Fruit fly (Drosophila melanogaster) whole organism, embryonic: ENCODE measurements around the gene Dbp21E2.

Source experiments
- Bgb ChIP-seq: fragments of 200-800 bp; sonication (Bioruptor generic); IDR thresholded peaks from 2 replicates; pipeline ENCODE4 v1.3.6; 2022; ENCODE audit warnings: missing biosample characterization, missing genetic modification characterization; ENCODE audit not compliant: partially characterized antibody
- C15 ChIP-seq: fragments of 200-800 bp; sonication (Bioruptor generic); IDR thresholded peaks from 3 replicates; pipeline ENCODE4 v1.3.6; 2022; ENCODE audit warnings: missing biosample characterization, missing genetic modification characterization
- CG1024 ChIP-seq: fragments of 200-800 bp; sonication (Bioruptor generic); IDR thresholded peaks from 2 replicates; pipeline ENCODE4 v1.3.6; 2022; ENCODE audit warnings: missing biosample characterization, missing genetic modification characterization
- CG10979 ChIP-seq: fragments of 200-800 bp; sonication (Bioruptor generic); optimal IDR thresholded peaks from 2 replicates; lab custom pipeline; 2018; ENCODE audit warnings: missing biosample characterization, mild to moderate bottlenecking, missing genetic modification characterization, moderate library complexity
- CG11560 ChIP-seq: fragments of 200-800 bp; sonication (Bioruptor generic); IDR thresholded peaks from 3 replicates; pipeline ENCODE4 v1.3.6; 2022; ENCODE audit warnings: missing biosample characterization, missing genetic modification characterization
- CG11696 ChIP-seq: fragments of 200-800 bp; sonication (Bioruptor generic); IDR thresholded peaks from 2 replicates; pipeline ENCODE4 v1.3.6; 2022; ENCODE audit warnings: missing biosample characterization, missing genetic modification characterization
- CG12071 ChIP-seq: fragments of 200-800 bp; sonication (Bioruptor generic); optimal IDR thresholded peaks from 3 replicates; lab custom pipeline; 2018; ENCODE audit warnings: missing biosample characterization, mild to moderate bottlenecking, missing genetic modification characterization
- CG13123 ChIP-seq: fragments of 200-800 bp; sonication (Bioruptor generic); optimal IDR thresholded peaks from 2 replicates; lab custom pipeline; 2016; ENCODE audit warnings: missing biosample characterization, missing genetic modification characterization
- CG14441 ChIP-seq: fragments of 200-800 bp; sonication (Bioruptor generic); IDR thresholded peaks from 2 replicates; pipeline ENCODE4 v1.3.6; 2022; ENCODE audit warnings: missing biosample characterization, missing genetic modification characterization
- CG15011 ChIP-seq: fragments of 200-800 bp; sonication (Bioruptor generic); optimal IDR thresholded peaks from 3 replicates; lab custom pipeline; 2018; ENCODE audit warnings: missing biosample characterization, mild to moderate bottlenecking, missing genetic modification characterization
- CG15269 ChIP-seq: fragments of 200-800 bp; sonication (Bioruptor generic); optimal IDR thresholded peaks from 2 replicates; lab custom pipeline; 2018; ENCODE audit warnings: missing biosample characterization, mild to moderate bottlenecking, missing genetic modification characterization, moderate library complexity
- CG31224 ChIP-seq: fragments of 200-800 bp; sonication (Bioruptor generic); IDR thresholded peaks from 2 replicates; pipeline ENCODE4 v1.3.6; 2022; ENCODE audit warnings: missing biosample characterization, missing genetic modification characterization
- CG3838 ChIP-seq: fragments of 200-800 bp; sonication (Bioruptor generic); optimal IDR thresholded peaks from 3 replicates; lab custom pipeline; 2016; ENCODE audit warnings: missing biosample characterization, missing genetic modification characterization
- CG3995 ChIP-seq: fragments of 200-800 bp; sonication (Bioruptor generic); optimal IDR thresholded peaks from 3 replicates; lab custom pipeline; 2016; ENCODE audit warnings: missing biosample characterization, missing genetic modification characterization
- CG4282 ChIP-seq: fragments of 200-800 bp; sonication (Bioruptor generic); optimal IDR thresholded peaks from 2 replicates; lab custom pipeline; 2016; ENCODE audit warnings: missing biosample characterization, missing genetic modification characterization
- CG4328 ChIP-seq: fragments of 200-800 bp; sonication (Bioruptor generic); optimal IDR thresholded peaks from 3 replicates; lab custom pipeline; 2017; ENCODE audit warnings: missing biosample characterization, missing genetic modification reagents, missing genetic modification characterization
- CG4404 ChIP-seq: fragments of 200-800 bp; sonication (Bioruptor generic); IDR thresholded peaks from 2 replicates; pipeline ENCODE4 v1.3.6; 2022; ENCODE audit warnings: missing biosample characterization, missing genetic modification characterization
- CG6689 ChIP-seq: fragments of 200-800 bp; sonication (Bioruptor generic); IDR thresholded peaks from 2 replicates; pipeline ENCODE4 v1.3.6; 2022; ENCODE audit warnings: missing biosample characterization, missing genetic modification characterization
- CG9727 ChIP-seq: fragments of 200-800 bp; sonication (Bioruptor generic); optimal IDR thresholded peaks from 3 replicates; lab custom pipeline; 2017; ENCODE audit warnings: missing biosample characterization, mild to moderate bottlenecking, missing genetic modification characterization
- CTCF ChIP-seq: fragments of 200-800 bp; sonication (Bioruptor generic); optimal IDR thresholded peaks from 2 replicates; lab custom pipeline; 2017; ENCODE audit warnings: missing biosample characterization, mild to moderate bottlenecking, missing genetic modification characterization, moderate library complexity
- Deaf1 ChIP-seq: fragments of 200-800 bp; optimal IDR thresholded peaks from 3 replicates; lab custom pipeline; 2019; ENCODE audit warnings: missing biosample characterization, mild to moderate bottlenecking, missing genetic modification characterization, moderate library complexity
- Ets97D ChIP-seq: fragments of 200-800 bp; sonication (Bioruptor generic); optimal IDR thresholded peaks from 3 replicates; lab custom pipeline; 2016; ENCODE audit warnings: missing biosample characterization, missing genetic modification characterization
- Hmx ChIP-seq: fragments of 200-800 bp; sonication (Bioruptor generic); optimal IDR thresholded peaks from 2 replicates; lab custom pipeline; 2016; ENCODE audit warnings: missing biosample characterization, missing genetic modification characterization
- Myb ChIP-seq: fragments of 200-800 bp; sonication (Bioruptor generic); optimal IDR thresholded peaks from 2 replicates; lab custom pipeline; 2016; ENCODE audit warnings: missing biosample characterization, missing genetic modification characterization
- Poxn ChIP-seq: fragments of 200-800 bp; sonication (Bioruptor generic); IDR thresholded peaks from 2 replicates; pipeline ENCODE4 v1.3.6; 2022; ENCODE audit warnings: missing biosample characterization, missing genetic modification characterization
- Vsx1 ChIP-seq: fragments of 200-800 bp; sonication (Bioruptor generic); optimal IDR thresholded peaks from 2 replicates; lab custom pipeline; 2017; ENCODE audit warnings: missing biosample characterization, mild to moderate bottlenecking, missing genetic modification characterization, missing genetic modification reagents
- Xrp1 ChIP-seq: fragments of 200-800 bp; sonication (Bioruptor generic); IDR thresholded peaks from 2 replicates; pipeline ENCODE4 v1.3.6; 2022; ENCODE audit warnings: missing biosample characterization, missing genetic modification characterization
- abd-A ChIP-seq: fragments of 200-800 bp; sonication (Bioruptor generic); optimal IDR thresholded peaks from 3 replicates; lab custom pipeline; 2019; ENCODE audit warnings: missing biosample characterization, mild to moderate bottlenecking, missing genetic modification characterization, moderate library complexity
- amos ChIP-seq: fragments of 200-800 bp; sonication (Bioruptor generic); IDR thresholded peaks from 2 replicates; pipeline ENCODE4 v1.3.6; 2022; ENCODE audit warnings: missing biosample characterization, missing genetic modification characterization; ENCODE audit not compliant: partially characterized antibody
- bcd ChIP-seq: fragments of 200-800 bp; sonication (Bioruptor generic); optimal IDR thresholded peaks from 2 replicates; lab custom pipeline; 2017; ENCODE audit warnings: missing biosample characterization, mild to moderate bottlenecking, missing genetic modification characterization
- bigmax ChIP-seq: fragments of 200-800 bp; sonication (Bioruptor generic); optimal IDR thresholded peaks from 2 replicates; lab custom pipeline; 2018; ENCODE audit warnings: missing biosample characterization, mild to moderate bottlenecking, missing genetic modification characterization
- chif ChIP-seq, 2 experiments: fragments of 200-800 bp; sonication (Bioruptor generic); optimal IDR thresholded peaks; 3 replicates each; lab custom pipeline; 2016; ENCODE audit warnings: missing biosample characterization in 2 of 2, missing genetic modification characterization in 2 of 2
- chinmo ChIP-seq: fragments of 200-800 bp; sonication (Bioruptor generic); IDR thresholded peaks from 4 replicates; pipeline ENCODE4 v1.3.6; 2022; ENCODE audit warnings: missing biosample characterization, missing genetic modification characterization; ENCODE audit not compliant: partially characterized antibody
- chn ChIP-seq: fragments of 200-800 bp; sonication (Bioruptor generic); optimal IDR thresholded peaks from 2 replicates; lab custom pipeline; 2016; ENCODE audit warnings: missing biosample characterization, missing genetic modification characterization
- cwo ChIP-seq: fragments of 200-800 bp; sonication (Bioruptor generic); optimal IDR thresholded peaks from 3 replicates; lab custom pipeline; 2017; ENCODE audit warnings: missing biosample characterization, missing genetic modification characterization, mild to moderate bottlenecking, moderate library complexity, missing genetic modification reagents
- dati ChIP-seq: fragments of 200-800 bp; sonication (Bioruptor generic); IDR thresholded peaks from 2 replicates; pipeline ENCODE4 v1.3.6; 2022; ENCODE audit warnings: missing biosample characterization, missing genetic modification characterization
- dimm ChIP-seq: fragments of 200-800 bp; sonication (Bioruptor generic); IDR thresholded peaks from 2 replicates; pipeline ENCODE4 v1.3.6; 2022; ENCODE audit warnings: missing biosample characterization, missing genetic modification characterization
- esg ChIP-seq: fragments of 200-800 bp; sonication (Bioruptor generic); conservative IDR thresholded peaks from 2 replicates; pipeline ENCODE4 v1.3.6; 2022; ENCODE audit warnings: missing biosample characterization, missing genetic modification characterization
- gem ChIP-seq: fragments of 200-800 bp; sonication (Bioruptor generic); optimal IDR thresholded peaks from 2 replicates; lab custom pipeline; 2019; ENCODE audit warnings: missing biosample characterization, mild to moderate bottlenecking, missing genetic modification characterization, moderate library complexity
- jing ChIP-seq: fragments of 200-800 bp; sonication (Bioruptor generic); optimal IDR thresholded peaks from 2 replicates; lab custom pipeline; 2018; ENCODE audit warnings: missing biosample characterization, mild to moderate bottlenecking, missing genetic modification characterization
- lbe ChIP-seq: fragments of 200-800 bp; sonication (Bioruptor generic); optimal IDR thresholded peaks from 2 replicates; lab custom pipeline; 2016; ENCODE audit warnings: missing biosample characterization, mild to moderate bottlenecking, missing genetic modification characterization
- nerfin-1 ChIP-seq: fragments of 200-800 bp; sonication (Bioruptor generic); optimal IDR thresholded peaks from 3 replicates; lab custom pipeline; 2019; ENCODE audit warnings: missing biosample characterization, mild to moderate bottlenecking, missing genetic modification characterization, moderate library complexity
- ro ChIP-seq: fragments of 200-800 bp; sonication (Bioruptor generic); IDR thresholded peaks from 2 replicates; pipeline ENCODE4 v1.3.6; 2022; ENCODE audit warnings: missing biosample characterization, missing genetic modification characterization
- sc ChIP-seq, 3 experiments: fragments of >200 bp in 2 of 3; fragments of 200-800 bp in 1 of 3; sonication (Bioruptor generic) in 1 of 3; optimal IDR thresholded peaks; 2 replicates in 2 of 3; 3 replicates in 1 of 3; lab custom pipeline; 2017; ENCODE audit warnings: mild to moderate bottlenecking in 1 of 3, missing biosample characterization in 1 of 3, missing genetic modification characterization in 1 of 3, missing genetic modification reagents in 1 of 3
- shn ChIP-seq: fragments of 200-800 bp; sonication (Bioruptor generic); optimal IDR thresholded peaks from 3 replicates; lab custom pipeline; 2016; ENCODE audit warnings: missing biosample characterization, missing genetic modification characterization
- sim ChIP-seq: fragments of 200-800 bp; sonication (Bioruptor generic); IDR thresholded peaks from 2 replicates; pipeline ENCODE4 v1.3.6; 2022; ENCODE audit warnings: missing biosample characterization, missing genetic modification characterization
- sisA ChIP-seq: fragments of 200-800 bp; sonication (Bioruptor generic); IDR thresholded peaks from 2 replicates; pipeline ENCODE4 v1.3.6; 2022; ENCODE audit warnings: missing biosample characterization, missing genetic modification characterization
- slp2 ChIP-seq: fragments of 200-800 bp; sonication (Bioruptor generic); optimal IDR thresholded peaks from 2 replicates; lab custom pipeline; 2016; ENCODE audit warnings: missing biosample characterization, missing genetic modification characterization
- sna ChIP-seq: fragments of 200-800 bp; sonication (Bioruptor generic); IDR thresholded peaks from 2 replicates; pipeline ENCODE4 v1.3.6; 2022; ENCODE audit warnings: missing biosample characterization, missing genetic modification characterization; ENCODE audit not compliant: partially characterized antibody

Dbp21E2 gene

dm6 chr2L:845341-846004 lies 34.1 kb downstream of the Dbp21E2 start (continued):
- TF ChIP-seq dati (GFP tag; lab: Robert Waterston, UW) (peak; percentile 84), CG14441 (GFP tag; lab: Robert Waterston, UW) (peak; percentile 89), chn (GFP tag; lab: Kevin White, UChicago) (peak; percentile 86), shn (GFP tag; lab: Kevin White, UChicago) (peak; percentile 85), CG9727 (GFP tag; lab: Kevin White, UChicago) (peak; percentile 66), CG31224 (GFP tag; lab: Robert Waterston, UW) (peak; percentile 80; the same call in 1 of the 2 replicates), Xrp1 (GFP tag; lab: Robert Waterston, UW) (peak; percentile 89), CG12071 (GFP tag; lab: Kevin White, UChicago) (peak; percentile 95), Hmx (no peak), CG13123 (GFP tag; lab: Kevin White, UChicago) (peak; percentile 71), Ets97D (GFP tag; lab: Kevin White, UChicago) (peak; percentile 59), CG15011 (GFP tag; lab: Kevin White, UChicago) (peak; percentile 59), CG4282 (peak; percentile 21), Vsx1 (GFP tag; lab: Kevin White, UChicago) (peak; percentile 66), CTCF (GFP tag; lab: Kevin White, UChicago) (peak; percentile 50), bcd (peak; percentile 86), sisA (GFP tag; lab: Robert Waterston, UW) (peak; percentile 89), CG10979 (tag; lab: Kevin White, UChicago) (peak; percentile 74), abd-A (tag; lab: Kevin White, UChicago) (peak; percentile 54), cwo (GFP tag; lab: Kevin White, UChicago) (peak; percentile 83), chinmo (GFP tag; lab: Robert Waterston, UW) (peak; percentile 83; the same call in 3 of the 4 replicates), CG3838 (GFP tag; lab: Kevin White, UChicago) (peak; percentile 50), dimm (GFP tag; lab: Robert Waterston, UW) (peak; percentile 84), C15 (GFP tag; lab: Robert Waterston, UW) (peak; percentile 84)

- TF ChIP-seq CG1024 (GFP tag; lab: Robert Waterston, UW): no peak
- no peak for TF ChIP-seq CG11696 (GFP tag; lab: Robert Waterston, UW)
- peak; percentile 61 for TF ChIP-seq CG15269 (tag; lab: Kevin White, UChicago)
- TF ChIP-seq CG11560 (tag; lab: Robert Waterston, UW): no peak
- TF ChIP-seq CG4404 (GFP tag; lab: Robert Waterston, UW): no peak
- TF ChIP-seq Myb: peak; percentile 22
- no peak for TF ChIP-seq CG3995 (GFP tag; lab: Kevin White, UChicago)
- TF ChIP-seq bigmax (GFP tag; lab: Kevin White, UChicago): no peak
- TF ChIP-seq sim (GFP tag; lab: Robert Waterston, UW): no peak
- TF ChIP-seq chif (GFP tag; optimal IDR thresholded peaks at IDR 0.05; lab: Kevin White, UChicago): peak; percentile 52 to 77
- no peak for TF ChIP-seq lbe
- TF ChIP-seq esg: peak; percentile 46; the same call in 1 of the 2 replicates
- peak; percentile 61 for TF ChIP-seq jing (GFP tag; lab: Kevin White, UChicago)
- no peak for TF ChIP-seq Poxn (GFP tag; lab: Robert Waterston, UW)
- TF ChIP-seq Deaf1 (tag; lab: Kevin White, UChicago): peak; percentile 27
- no peak for TF ChIP-seq amos
- no peak for TF ChIP-seq ro (GFP tag; lab: Robert Waterston, UW)
- peak; percentile 80 for TF ChIP-seq gem (tag; lab: Kevin White, UChicago)
- peak; percentile 62 for TF ChIP-seq slp2
- TF ChIP-seq sna (GFP tag; lab: Robert Waterston, UW): no peak
- TF ChIP-seq CG6689 (GFP tag; lab: Robert Waterston, UW): peak; percentile 67
- TF ChIP-seq Bgb: no peak
- TF ChIP-seq CG4328: no peak
- TF ChIP-seq nerfin-1 (tag; lab: Kevin White, UChicago): peak; percentile 43
- no peak for TF ChIP-seq sc (optimal IDR thresholded peaks at IDR 0.05; lab: Kevin White, UChicago)
- peak; percentile 36 for TF ChIP-seq sc (GFP tag; optimal IDR thresholded peaks at IDR 0.05; lab: Kevin White, UChicago)
Observed at dm6 chr2L:846167-846868, 34.9 kb downstream of the Dbp21E2 start.
